Worm (Caenorhabditis elegans) whole organism, L1 larva: Measurements from ENCODE around the gene luc-7L.
A peak's percentile ranks its signal among the peaks of the same experiment; 100 is the strongest.

Experiments used
- C04F5.9 ChIP-seq: sonication (generic microtip); optimal IDR thresholded peaks from 2 replicates; lab custom pipeline; 2016; ENCODE audit warnings: missing genetic modification characterization, missing compliant biosample characterization
- C16A3.4 ChIP-seq: fragments of 150-350 bp; optimal IDR thresholded peaks from 2 replicates; lab custom pipeline; 2014; ENCODE audit warnings: missing biosample characterization, missing genetic modification characterization
- Y116A8C.19 ChIP-seq: sonication (generic microtip); optimal IDR thresholded peaks from 2 replicates; lab custom pipeline; 2016; ENCODE audit warnings: missing compliant biosample characterization, missing genetic modification characterization, borderline replicate concordance
- aha-1 ChIP-seq: fragments of 150-350 bp; optimal IDR thresholded peaks from 2 replicates; lab custom pipeline; 2014; ENCODE audit warnings: missing biosample characterization, missing genetic modification characterization
- ama-1 ChIP-seq: fragments of 150-350 bp; optimal IDR thresholded peaks from 2 replicates; lab custom pipeline; 2014
- blmp-1 ChIP-seq: fragments of 150-350 bp; optimal IDR thresholded peaks from 2 replicates; lab custom pipeline; 2014; ENCODE audit warnings: missing biosample characterization, missing genetic modification characterization
- ceh-82 ChIP-seq, 3 experiments: fragments of 150-350 bp in 1 of 3; sonication (generic microtip) in 2 of 3; optimal IDR thresholded peaks; 2 replicates each; lab custom pipeline; 2014 to 2017; ENCODE audit warnings: missing biosample characterization in 3 of 3, missing genetic modification characterization in 3 of 3
- ceh-88 ChIP-seq: fragments of 200-800 bp; sonication (Bioruptor generic); IDR thresholded peaks from 2 replicates; pipeline ENCODE4 v1.3.6; 2022; ENCODE audit warnings: missing genetic modification characterization, missing compliant biosample characterization
- dpl-1 ChIP-seq, 3 experiments: fragments of 150-350 bp in 2 of 3; sonication (generic microtip) in 1 of 3; optimal IDR thresholded peaks; 2 replicates each; lab custom pipeline; 2014 to 2017; ENCODE audit warnings: missing biosample characterization in 3 of 3, missing genetic modification characterization in 3 of 3, missing genetic modification reagents in 3 of 3
- efl-1 ChIP-seq, 4 experiments: fragments of 150-350 bp; optimal IDR thresholded peaks in 3 of 4; peaks in 1 of 4; 1 replicate in 1 of 4; 2 replicates in 3 of 4; lab custom pipeline; 2014; ENCODE audit warnings: missing biosample characterization in 2 of 4, missing genetic modification characterization in 2 of 4, missing genetic modification reagents in 2 of 4
- elt-3 ChIP-seq, 6 experiments: fragments of 150-350 bp in 1 of 6; sonication (generic microtip); optimal IDR thresholded peaks; 2 replicates each; lab custom pipeline; 2017 to 2018; ENCODE audit warnings: missing biosample characterization in 6 of 6, missing genetic modification characterization in 6 of 6, inconsistent platforms in 1 of 6
- hlh-17 ChIP-seq: fragments of 200-800 bp; sonication (Bioruptor generic); optimal IDR thresholded peaks from 2 replicates; lab custom pipeline; 2018; ENCODE audit warnings: missing genetic modification characterization, mild to moderate bottlenecking, missing compliant biosample characterization, moderate library complexity, borderline replicate concordance
- hpl-2 ChIP-seq: fragments of 150-350 bp; optimal IDR thresholded peaks from 2 replicates; lab custom pipeline; 2014; ENCODE audit warnings: missing biosample characterization, missing genetic modification reagents, missing genetic modification characterization
- irx-1 ChIP-seq: sonication (generic microtip); optimal IDR thresholded peaks from 2 replicates; lab custom pipeline; 2016; ENCODE audit warnings: missing genetic modification characterization, missing compliant biosample characterization
- lin-13 ChIP-seq: fragments of 150-350 bp; optimal IDR thresholded peaks from 2 replicates; lab custom pipeline; 2014; ENCODE audit warnings: missing biosample characterization, missing genetic modification reagents, missing genetic modification characterization
- lin-14 ChIP-seq: fragments of 200-800 bp; sonication (Bioruptor generic); optimal IDR thresholded peaks from 2 replicates; lab custom pipeline; 2018; ENCODE audit warnings: mild to moderate bottlenecking, missing genetic modification characterization, moderate library complexity, missing compliant biosample characterization
- lin-15B ChIP-seq: fragments of 150-350 bp; sonication (generic microtip); optimal IDR thresholded peaks from 3 replicates; lab custom pipeline; 2014; ENCODE audit warnings: missing biosample characterization, missing genetic modification characterization
- lin-39 ChIP-seq: fragments of 150-350 bp; optimal IDR thresholded peaks from 2 replicates; lab custom pipeline; 2014; ENCODE audit warnings: missing biosample characterization, missing genetic modification reagents, missing genetic modification characterization
- lsy-2 ChIP-seq, 2 experiments: fragments of 150-350 bp; optimal IDR thresholded peaks; 2 replicates each; lab custom pipeline; 2014; ENCODE audit warnings: missing biosample characterization in 2 of 2, missing genetic modification characterization in 2 of 2
- mdl-1 ChIP-seq, 2 experiments: fragments of 150-350 bp; optimal IDR thresholded peaks; 2 replicates each; lab custom pipeline; 2014 to 2017; ENCODE audit warnings: missing biosample characterization in 2 of 2, missing genetic modification characterization in 2 of 2, inconsistent platforms in 1 of 2
- nhr-11 ChIP-seq: fragments of 150-350 bp; optimal IDR thresholded peaks from 2 replicates; lab custom pipeline; 2014; ENCODE audit warnings: missing biosample characterization, missing genetic modification characterization
- nhr-12 ChIP-seq: sonication (generic microtip); optimal IDR thresholded peaks from 2 replicates; lab custom pipeline; 2017; ENCODE audit warnings: missing biosample characterization, missing genetic modification characterization
- nhr-237 ChIP-seq: fragments of 150-350 bp; optimal IDR thresholded peaks from 2 replicates; lab custom pipeline; 2014; ENCODE audit warnings: missing biosample characterization, missing genetic modification characterization
- nhr-71 ChIP-seq: sonication (generic microtip); optimal IDR thresholded peaks from 2 replicates; lab custom pipeline; 2016; ENCODE audit warnings: mild to moderate bottlenecking, missing genetic modification characterization, moderate library complexity, missing compliant biosample characterization
- nhr-77 ChIP-seq: fragments of 150-350 bp; optimal IDR thresholded peaks from 2 replicates; lab custom pipeline; 2014; ENCODE audit warnings: missing biosample characterization, missing genetic modification characterization
- nhr-84 ChIP-seq: sonication (generic microtip); optimal IDR thresholded peaks from 2 replicates; lab custom pipeline; 2017; ENCODE audit warnings: missing biosample characterization, missing genetic modification characterization
- nhr-90 ChIP-seq: sonication (generic microtip); optimal IDR thresholded peaks from 2 replicates; lab custom pipeline; 2016; ENCODE audit warnings: mild to moderate bottlenecking, missing genetic modification characterization, missing compliant biosample characterization; ENCODE audit not compliant: poor library complexity
- pax-3 ChIP-seq: fragments of 200-800 bp; sonication (Bioruptor generic); optimal IDR thresholded peaks from 2 replicates; lab custom pipeline; 2018; ENCODE audit warnings: mild to moderate bottlenecking, missing genetic modification characterization, moderate library complexity, missing compliant biosample characterization
- rnt-1 ChIP-seq: sonication (generic microtip); optimal IDR thresholded peaks from 2 replicates; lab custom pipeline; 2016; ENCODE audit warnings: mild to moderate bottlenecking, missing genetic modification characterization, moderate library complexity, missing compliant biosample characterization
- skn-1 ChIP-seq: fragments of 150-350 bp; optimal IDR thresholded peaks from 2 replicates; lab custom pipeline; 2014; ENCODE audit warnings: missing biosample characterization, missing genetic modification characterization
- snu-23 ChIP-seq: sonication (generic microtip); optimal IDR thresholded peaks from 2 replicates; lab custom pipeline; 2016; ENCODE audit warnings: missing genetic modification characterization, missing compliant biosample characterization
- sox-4 ChIP-seq: sonication (generic microtip); optimal IDR thresholded peaks from 2 replicates; lab custom pipeline; 2016; ENCODE audit warnings: missing genetic modification characterization, missing compliant biosample characterization
- sup-37 ChIP-seq: fragments of 200-800 bp; sonication (Bioruptor generic); optimal IDR thresholded peaks from 2 replicates; lab custom pipeline; 2018; ENCODE audit warnings: mild to moderate bottlenecking, missing genetic modification characterization, missing compliant biosample characterization
- swsn-7 ChIP-seq: sonication (generic microtip); optimal IDR thresholded peaks from 2 replicates; lab custom pipeline; 2016; ENCODE audit warnings: missing genetic modification characterization, missing compliant biosample characterization
- tbx-2 ChIP-seq: sonication (generic microtip); optimal IDR thresholded peaks from 2 replicates; lab custom pipeline; 2016; ENCODE audit warnings: missing genetic modification characterization, missing compliant biosample characterization
- unc-130 ChIP-seq: fragments of 150-350 bp; optimal IDR thresholded peaks from 2 replicates; lab custom pipeline; 2017; ENCODE audit warnings: missing biosample characterization, missing genetic modification characterization, inconsistent platforms
- unc-86 ChIP-seq: sonication (generic microtip); optimal IDR thresholded peaks from 2 replicates; lab custom pipeline; 2016; ENCODE audit warnings: missing genetic modification characterization, missing compliant biosample characterization
- vab-15 ChIP-seq: sonication (generic microtip); optimal IDR thresholded peaks from 2 replicates; lab custom pipeline; 2017; ENCODE audit warnings: missing genotype, mild to moderate bottlenecking, missing genetic modification characterization, missing compliant biosample characterization
- xbp-1 ChIP-seq: sonication (generic microtip); optimal IDR thresholded peaks from 2 replicates; lab custom pipeline; 2016; ENCODE audit warnings: missing genetic modification characterization, missing compliant biosample characterization
- zag-1 ChIP-seq: fragments of 150-350 bp; optimal IDR thresholded peaks from 2 replicates; lab custom pipeline; 2014; ENCODE audit warnings: missing biosample characterization, missing genetic modification characterization
- zip-4 ChIP-seq: fragments of 200-800 bp; sonication (Bioruptor generic); optimal IDR thresholded peaks from 2 replicates; lab custom pipeline; 2018; ENCODE audit warnings: mild to moderate bottlenecking, missing genetic modification characterization, moderate library complexity, missing compliant biosample characterization

Gene luc-7L

ce11 chrII:7676307-7676905 is 30.9 kb downstream of the luc-7L start (continued):
- peak in 1 of 3 experiments; percentile 2 for TF ChIP-seq ceh-82 (tag; optimal IDR thresholded peaks at IDR 0.05; lab: Kevin White, UChicago)
- TF ChIP-seq lsy-2 (tag; optimal IDR thresholded peaks at IDR 0.05; lab: Kevin White, UChicago) = peak in 1 of 2 experiments; percentile 34
- TF ChIP-seq nhr-12 = no peak
- TF ChIP-seq hpl-2 (GFP tag; lab: Kevin White, UChicago) = no peak
- TF ChIP-seq sup-37 (GFP tag; lab: Kevin White, UChicago) = no peak
- no peak for TF ChIP-seq sox-4 (tag; lab: Kevin White, UChicago)
- peak; percentile 50 for TF ChIP-seq snu-23 (GFP tag; lab: Kevin White, UChicago)
- no peak for TF ChIP-seq lin-15B (tag; lab: Kevin White, UChicago)
- no peak for TF ChIP-seq Y116A8C.19
- TF ChIP-seq irx-1 (tag; lab: Kevin White, UChicago) = no peak
- TF ChIP-seq vab-15 (tag; lab: Kevin White, UChicago) = no peak
- peak; percentile 2 for TF ChIP-seq rnt-1 (tag; lab: Kevin White, UChicago)
- peak; percentile 16 for TF ChIP-seq xbp-1 (tag; lab: Kevin White, UChicago)
- no peak for TF ChIP-seq ama-1 (lab: Kevin White, UChicago)
- no peak for TF ChIP-seq nhr-11 (tag; lab: Kevin White, UChicago)
- TF ChIP-seq dpl-1 (GFP tag; optimal IDR thresholded peaks at IDR 0.05; lab: Kevin White, UChicago) = no peak
- no peak for TF ChIP-seq ceh-88
- no peak for TF ChIP-seq nhr-237 (tag; lab: Kevin White, UChicago)
- no peak for TF ChIP-seq C16A3.4

ce11 chrII:7675752-7676151 is 31.5 kb downstream of the luc-7L start:
- TF ChIP-seq blmp-1 (tag; lab: Kevin White, UChicago) (peak; percentile 44), unc-130 (no peak)

ce11 chrII:7671705-7672104 is 35.6 kb downstream of the luc-7L start, which contains the start of gene lir-1:
lir-1 (plus strand) TSS chrII:7672005.
- no peak for TF ChIP-seq C04F5.9 (tag; lab: Kevin White, UChicago)
- no peak for TF ChIP-seq hlh-17 (GFP tag; lab: Kevin White, UChicago)
- TF ChIP-seq lin-39 = no peak
- TF ChIP-seq efl-1 (optimal IDR thresholded peaks at IDR 0.05; lab: Kevin White, UChicago) = no peak
- no peak for TF ChIP-seq efl-1 (GFP tag; optimal IDR thresholded peaks at IDR 0.05 in 1 of 2; lab: Kevin White, UChicago)
- no peak for TF ChIP-seq zip-4 (GFP tag; lab: Kevin White, UChicago)
- TF ChIP-seq hpl-2 (GFP tag; lab: Kevin White, UChicago) = no peak
- TF ChIP-seq nhr-84 (tag; lab: Kevin White, UChicago) = no peak
- no peak for TF ChIP-seq swsn-7
- no peak for TF ChIP-seq nhr-77 (tag; lab: Kevin White, UChicago)
- TF ChIP-seq unc-86 (tag; lab: Kevin White, UChicago) = no peak
- no peak for TF ChIP-seq snu-23 (GFP tag; lab: Kevin White, UChicago)
- no peak for TF ChIP-seq aha-1 (tag; lab: Kevin White, UChicago)
- TF ChIP-seq skn-1 = no peak
- TF ChIP-seq sup-37 (GFP tag; lab: Kevin White, UChicago) = no peak
- no peak for TF ChIP-seq vab-15 (tag; lab: Kevin White, UChicago)

DNA sequence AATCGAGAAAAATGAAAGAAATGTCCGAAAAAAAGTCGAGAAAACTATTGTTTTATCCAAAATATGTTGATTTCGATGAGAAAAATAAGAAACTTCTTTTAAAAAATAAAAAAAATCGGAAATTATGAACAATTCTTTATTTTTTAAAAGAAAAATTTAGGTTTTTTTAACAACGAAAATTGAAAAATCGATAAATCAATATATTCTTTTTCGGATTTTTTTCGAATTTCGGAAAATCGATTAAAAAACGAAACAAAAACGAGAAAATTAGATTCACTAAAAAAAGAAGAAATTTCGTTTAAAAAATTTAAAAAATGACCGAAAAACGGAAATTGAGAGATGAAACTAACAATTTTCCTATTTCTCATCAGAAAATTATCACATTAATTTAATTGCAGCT is 37.2 kb downstream of the luc-7L start:
- TF ChIP-seq lin-13 (GFP tag; lab: Kevin White, UChicago) = no peak
- no peak for TF ChIP-seq nhr-11 (tag; lab: Kevin White, UChicago)
- TF ChIP-seq swsn-7 = no peak
- TF ChIP-seq dpl-1 (GFP tag; optimal IDR thresholded peaks at IDR 0.05; lab: Kevin White, UChicago) = no peak
- TF ChIP-seq pax-3 = no peak
- TF ChIP-seq nhr-237 (tag; lab: Kevin White, UChicago) = no peak
- no peak for TF ChIP-seq efl-1 (optimal IDR thresholded peaks at IDR 0.05; lab: Kevin White, UChicago)
- TF ChIP-seq efl-1 (GFP tag; optimal IDR thresholded peaks at IDR 0.05 in 1 of 2; lab: Kevin White, UChicago) = no peak
- TF ChIP-seq nhr-90 = no peak
- TF ChIP-seq nhr-71 = no peak
- TF ChIP-seq zag-1 = no peak
- no peak for TF ChIP-seq rnt-1 (tag; lab: Kevin White, UChicago)
- no peak for TF ChIP-seq C16A3.4
- no peak for TF ChIP-seq unc-86 (tag; lab: Kevin White, UChicago)
- TF ChIP-seq elt-3 (tag; optimal IDR thresholded peaks at IDR 0.05; lab: Kevin White, UChicago) = no peak
- no peak for TF ChIP-seq hlh-17 (GFP tag; lab: Kevin White, UChicago)
- no peak for TF ChIP-seq lin-14
- no peak for TF ChIP-seq tbx-2 (tag; lab: Kevin White, UChicago)
- TF ChIP-seq mdl-1 (tag; optimal IDR thresholded peaks at IDR 0.05; lab: Kevin White, UChicago) = no peak
